Worm (Caenorhabditis elegans): ENCODE data around the gene C50D2.10.

DNA sequence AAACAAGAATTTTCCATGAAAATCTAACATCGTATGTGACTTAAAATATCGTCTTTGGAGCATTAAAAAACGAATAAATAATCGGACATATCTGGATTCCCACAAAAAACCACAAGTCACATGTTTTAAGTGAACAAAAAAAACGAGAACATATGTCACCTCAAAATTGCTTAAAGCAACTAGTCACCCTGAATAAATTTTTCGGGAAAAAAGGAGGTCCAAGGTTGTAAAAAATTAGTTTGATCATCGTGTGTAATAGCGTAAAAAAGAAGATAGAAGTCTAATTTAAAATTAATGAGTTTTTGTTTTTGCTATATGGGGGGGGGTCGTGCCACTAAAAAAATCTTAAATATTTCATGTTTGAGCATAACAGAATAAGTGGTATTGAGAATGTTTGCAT lies 30.8 kb downstream of the C50D2.10 start:
- TF ChIP-seq unc-55 (GFP tag; optimal IDR thresholded peaks at IDR 0.05), result no peak
- TF ChIP-seq unc-86 (tag; optimal IDR thresholded peaks at IDR 0.05), result no peak
- TF ChIP-seq pag-3 (tag; optimal IDR thresholded peaks at IDR 0.05; ENCODE audit: borderline replicate concordance), result no peak
- TF ChIP-seq pqm-1 (tag; optimal IDR thresholded peaks at IDR 0.05), result no peak
- TF ChIP-seq ahr-1 (tag; optimal IDR thresholded peaks at IDR 0.05), result no peak
- TF ChIP-seq odd-2 (tag; optimal IDR thresholded peaks at IDR 0.05), result no peak
- TF ChIP-seq nhr-232 (tag; optimal IDR thresholded peaks at IDR 0.05), result no peak
- TF ChIP-seq ama-1 (optimal IDR thresholded peaks at IDR 0.05), result no peak
- TF ChIP-seq pha-4 (tag; optimal IDR thresholded peaks at IDR 0.05), result no peak
- TF ChIP-seq rnt-1 (tag; optimal IDR thresholded peaks at IDR 0.05), result no peak
- TF ChIP-seq ceh-14 (tag; optimal IDR thresholded peaks at IDR 0.05), result no peak
- TF ChIP-seq hlh-30 (tag; optimal IDR thresholded peaks at IDR 0.05; ENCODE audit: insufficient read depth), result no peak
- TF ChIP-seq lin-11 (tag; optimal IDR thresholded peaks at IDR 0.05), result no peak
- no peak for TF ChIP-seq ceh-31 (tag; optimal IDR thresholded peaks at IDR 0.05)

All from whole organism, late embryonic.